Worm (Caenorhabditis elegans) whole organism, L2 larva: Measurements from ENCODE around the gene fbxa-179.

Source experiments
- C34F6.9 ChIP-seq: fragments of 150-350 bp; optimal IDR thresholded peaks from 2 replicates; lab custom pipeline; 2014; ENCODE audit warnings: missing biosample characterization, missing genetic modification characterization
- F13H6.1 ChIP-seq: sonication (generic microtip); optimal IDR thresholded peaks from 2 replicates; lab custom pipeline; 2016; ENCODE audit warnings: missing genetic modification characterization, missing compliant biosample characterization
- Y55F3AM.14 ChIP-seq: fragments of 200-800 bp; sonication (Bioruptor generic); optimal IDR thresholded peaks from 2 replicates; lab custom pipeline; 2018; ENCODE audit warnings: mild to moderate bottlenecking, missing genetic modification characterization, missing compliant biosample characterization
- ZK546.5 ChIP-seq: sonication (generic microtip); optimal IDR thresholded peaks from 2 replicates; lab custom pipeline; 2017; ENCODE audit warnings: missing biosample characterization, missing genetic modification characterization
- alr-1 ChIP-seq: fragments of 150-350 bp; optimal IDR thresholded peaks from 2 replicates; lab custom pipeline; 2014; ENCODE audit warnings: missing biosample characterization, missing genetic modification characterization
- aly-2 ChIP-seq: fragments of 150-350 bp; optimal IDR thresholded peaks from 2 replicates; lab custom pipeline; 2014; ENCODE audit warnings: missing biosample characterization, missing genetic modification characterization
- blmp-1 ChIP-seq: sonication (generic microtip); optimal IDR thresholded peaks from 2 replicates; lab custom pipeline; 2017; ENCODE audit warnings: missing genetic modification characterization, mild to moderate bottlenecking, missing compliant biosample characterization, antibody characterized with exemption, moderate library complexity; ENCODE audit not compliant: insufficient read depth
- ceh-16 ChIP-seq: fragments of 150-350 bp; optimal IDR thresholded peaks from 2 replicates; lab custom pipeline; 2014; ENCODE audit warnings: missing biosample characterization, missing genetic modification characterization
- crh-2 ChIP-seq: sonication (generic microtip); optimal IDR thresholded peaks from 2 replicates; lab custom pipeline; 2017; ENCODE audit warnings: missing biosample characterization, missing genetic modification characterization
- dmd-4 ChIP-seq: sonication (generic microtip); optimal IDR thresholded peaks from 2 replicates; lab custom pipeline; 2017; ENCODE audit warnings: missing biosample characterization, missing genetic modification characterization
- elt-1 ChIP-seq: fragments of 150-350 bp; optimal IDR thresholded peaks from 2 replicates; lab custom pipeline; 2014; ENCODE audit warnings: missing biosample characterization, missing genetic modification characterization
- elt-3 ChIP-seq: sonication (generic microtip); optimal IDR thresholded peaks from 2 replicates; lab custom pipeline; 2017; ENCODE audit warnings: missing biosample characterization, missing genetic modification characterization
- lin-11 ChIP-seq: fragments of 150-350 bp; sonication (generic microtip); optimal IDR thresholded peaks from 2 replicates; lab custom pipeline; 2014; ENCODE audit warnings: missing biosample characterization, missing genetic modification characterization, inconsistent platforms, mixed read lengths
- lin-39 ChIP-seq: fragments of 150-350 bp; optimal IDR thresholded peaks from 2 replicates; lab custom pipeline; 2014; ENCODE audit warnings: missing biosample characterization, missing genetic modification reagents, missing genetic modification characterization
- nhr-11 ChIP-seq: fragments of 150-350 bp; optimal IDR thresholded peaks from 2 replicates; lab custom pipeline; 2014; ENCODE audit warnings: missing biosample characterization, missing genetic modification characterization
- nhr-12 ChIP-seq: fragments of 150-350 bp; optimal IDR thresholded peaks from 2 replicates; lab custom pipeline; 2014; ENCODE audit warnings: missing biosample characterization, missing genetic modification characterization
- nhr-21 ChIP-seq: fragments of 150-350 bp; optimal IDR thresholded peaks from 2 replicates; lab custom pipeline; 2014; ENCODE audit warnings: missing biosample characterization, missing genetic modification characterization
- nhr-237 ChIP-seq: fragments of 150-350 bp; optimal IDR thresholded peaks from 2 replicates; lab custom pipeline; 2014; ENCODE audit warnings: missing biosample characterization, missing genetic modification characterization
- nhr-25 ChIP-seq: fragments of 150-350 bp; sonication (generic microtip); optimal IDR thresholded peaks from 3 replicates; lab custom pipeline; 2014; ENCODE audit warnings: missing biosample characterization, missing genetic modification characterization
- nhr-6 ChIP-seq: fragments of 150-350 bp; optimal IDR thresholded peaks from 2 replicates; lab custom pipeline; 2014; ENCODE audit warnings: missing biosample characterization, missing genetic modification characterization
- peb-1 ChIP-seq: fragments of 150-350 bp; optimal IDR thresholded peaks from 2 replicates; lab custom pipeline; 2014; ENCODE audit warnings: missing biosample characterization, missing genetic modification characterization
- skn-1 ChIP-seq: sonication (generic microtip); optimal IDR thresholded peaks from 2 replicates; lab custom pipeline; 2017; ENCODE audit warnings: missing biosample characterization, missing genetic modification characterization
- sma-3 ChIP-seq: sonication (generic microtip); optimal IDR thresholded peaks from 2 replicates; lab custom pipeline; 2016; ENCODE audit warnings: missing genetic modification reagents, missing genetic modification characterization, missing compliant biosample characterization
- sma-9 ChIP-seq, 2 experiments: fragments of 150-350 bp in 1 of 2; sonication (generic microtip) in 1 of 2; optimal IDR thresholded peaks; 2 replicates each; lab custom pipeline; 2014 to 2016; ENCODE audit warnings: missing genetic modification characterization in 2 of 2, mild to moderate bottlenecking in 1 of 2, missing biosample characterization in 1 of 2, missing compliant biosample characterization in 1 of 2, missing genetic modification reagents in 1 of 2, moderate library complexity in 1 of 2
- snpc-4 ChIP-seq: fragments of 150-350 bp; optimal IDR thresholded peaks from 2 replicates; lab custom pipeline; 2014; ENCODE audit warnings: missing biosample characterization, missing genetic modification characterization
- unc-39 ChIP-seq: fragments of 150-350 bp; optimal IDR thresholded peaks from 2 replicates; lab custom pipeline; 2014; ENCODE audit warnings: missing biosample characterization, missing genetic modification characterization
- unc-62 ChIP-seq: fragments of 150-350 bp; optimal IDR thresholded peaks from 2 replicates; lab custom pipeline; 2014; ENCODE audit warnings: missing biosample characterization, missing genetic modification reagents, missing genetic modification characterization
- ztf-11 ChIP-seq: sonication (generic microtip); optimal IDR thresholded peaks from 2 replicates; lab custom pipeline; 2017; ENCODE audit warnings: missing biosample characterization, missing genetic modification characterization
- ztf-4 ChIP-seq: fragments of 150-350 bp; optimal IDR thresholded peaks from 2 replicates; lab custom pipeline; 2014; ENCODE audit warnings: missing biosample characterization, missing genetic modification characterization

Gene fbxa-179

ce11 chrX:14412774-14413173, at the start of gene fbxa-179:
fbxa-179 (minus strand) TSS chrX:14412874.
- TF ChIP-seq nhr-25 (tag; lab: Kevin White, UChicago) (no peak), lin-11 (no peak), ztf-11 (tag; lab: Kevin White, UChicago) (no peak), ZK546.5 (tag; lab: Kevin White, UChicago) (no peak), F13H6.1 (no peak), nhr-11 (tag; lab: Kevin White, UChicago) (no peak), lin-39 (no peak), ceh-16 (tag; lab: Kevin White, UChicago) (no peak), skn-1 (tag; lab: Kevin White, UChicago) (no peak), ztf-4 (tag; lab: Kevin White, UChicago) (no peak), crh-2 (tag; lab: Kevin White, UChicago) (no peak), snpc-4 (tag; lab: Kevin White, UChicago) (no peak), alr-1 (no peak), blmp-1 (tag; lab: Kevin White, UChicago) (no peak), elt-1 (tag; lab: Kevin White, UChicago) (no peak), unc-62 (GFP tag; lab: Kevin White, UChicago) (no peak), elt-3 (tag; lab: Kevin White, UChicago) (no peak)

DNA sequence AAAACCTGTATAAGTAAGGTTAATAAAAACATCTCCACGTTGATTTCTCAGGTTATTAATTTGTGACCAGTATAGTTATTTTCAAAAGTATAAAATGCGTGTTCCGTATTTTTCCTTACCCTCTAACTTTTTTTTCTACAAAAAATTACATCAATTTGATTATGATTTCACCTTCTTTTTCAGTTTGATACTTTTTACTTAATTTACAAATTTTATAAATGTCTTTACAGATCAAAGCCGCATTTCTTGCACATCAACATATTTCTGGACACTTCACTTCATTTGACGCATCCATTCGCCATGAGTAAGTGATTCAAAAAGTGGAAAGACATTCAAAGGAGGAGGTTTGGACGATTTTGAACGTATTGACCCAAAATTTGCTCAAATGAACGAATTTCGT, 47.7 kb upstream of the fbxa-179 start, which contains the start of gene Y66C5A.2:
Y66C5A.2 (plus strand) TSS at position 301 of the 400 bp plus-strand sequence.
- no peak for TF ChIP-seq C34F6.9 (tag; lab: Kevin White, UChicago)

DNA sequence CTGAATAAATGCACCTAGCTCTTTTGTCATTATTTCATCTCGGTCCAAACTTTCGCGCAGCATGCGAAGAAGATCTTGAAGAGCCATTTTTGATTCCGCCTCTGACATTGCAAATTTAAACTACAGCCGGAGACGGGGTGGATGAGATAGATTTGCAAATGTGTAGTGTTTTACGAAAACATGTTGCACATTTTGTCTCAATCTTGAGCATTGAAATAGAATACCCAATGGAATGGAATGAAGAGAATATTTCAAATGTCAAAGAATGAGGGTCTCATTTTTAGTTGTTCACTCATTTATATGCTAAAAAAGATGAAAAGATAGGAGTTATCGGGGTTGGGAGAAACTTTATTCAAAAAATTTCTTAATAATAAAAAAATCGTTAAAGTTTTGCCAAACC, 42.7 kb upstream of the fbxa-179 start, which contains the start of gene Y66C5A.1:
Y66C5A.1 (minus strand) TSS at position 101 of the 400 bp plus-strand sequence.
- TF ChIP-seq nhr-237 (tag; lab: Kevin White, UChicago) (no peak), nhr-21 (no peak)

DNA sequence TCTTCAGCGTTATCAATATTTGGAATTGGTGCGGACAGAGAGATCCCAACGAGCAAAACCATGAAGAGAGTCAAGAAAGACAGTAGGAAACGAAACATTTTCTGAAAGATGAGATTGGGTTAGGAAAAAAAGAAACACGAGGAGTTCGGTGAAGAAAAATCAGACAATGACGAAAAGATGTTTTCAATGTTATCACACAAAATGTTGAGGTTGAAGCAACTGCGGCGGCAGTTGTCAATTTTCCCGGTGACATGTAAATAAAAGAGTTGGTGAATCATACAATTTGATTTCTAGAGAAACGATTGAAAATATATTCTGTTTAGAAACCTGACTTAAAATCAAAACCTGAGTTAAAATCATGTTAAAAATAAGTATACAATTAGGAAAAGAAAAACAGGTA, 41.1 kb upstream of the fbxa-179 start, which contains the start of gene F23D12.7:
F23D12.7 (minus strand) TSS at position 101 of the 400 bp plus-strand sequence.
- TF ChIP-seq ztf-11 (tag; lab: Kevin White, UChicago) = no peak
- no peak for TF ChIP-seq sma-9 (GFP tag; optimal IDR thresholded peaks at IDR 0.05; lab: Kevin White, UChicago)
- no peak for TF ChIP-seq sma-9 (tag; optimal IDR thresholded peaks at IDR 0.05; lab: Kevin White, UChicago)
- TF ChIP-seq elt-3 (tag; lab: Kevin White, UChicago) = no peak
- TF ChIP-seq snpc-4 (tag; lab: Kevin White, UChicago) = no peak
- no peak for TF ChIP-seq skn-1 (tag; lab: Kevin White, UChicago)
- TF ChIP-seq nhr-12 = no peak
- no peak for TF ChIP-seq nhr-6 (tag; lab: Kevin White, UChicago)
- no peak for TF ChIP-seq dmd-4 (tag; lab: Kevin White, UChicago)
- TF ChIP-seq nhr-237 (tag; lab: Kevin White, UChicago) = no peak
- no peak for TF ChIP-seq Y55F3AM.14 (GFP tag; lab: Kevin White, UChicago)

ce11 chrX:14447910-14448309, 35.2 kb upstream of the fbxa-179 start, which contains the start of gene jmjd-3.2:
jmjd-3.2 (plus strand) TSS chrX:14448210.
- TF ChIP-seq aly-2 = no peak
- TF ChIP-seq unc-62 (GFP tag; lab: Kevin White, UChicago) = no peak
- TF ChIP-seq peb-1 (tag; lab: Kevin White, UChicago) = no peak
- no peak for TF ChIP-seq ztf-11 (tag; lab: Kevin White, UChicago)
- no peak for TF ChIP-seq sma-9 (GFP tag; optimal IDR thresholded peaks at IDR 0.05; lab: Kevin White, UChicago)
- TF ChIP-seq sma-9 (tag; optimal IDR thresholded peaks at IDR 0.05; lab: Kevin White, UChicago) = no peak

DNA sequence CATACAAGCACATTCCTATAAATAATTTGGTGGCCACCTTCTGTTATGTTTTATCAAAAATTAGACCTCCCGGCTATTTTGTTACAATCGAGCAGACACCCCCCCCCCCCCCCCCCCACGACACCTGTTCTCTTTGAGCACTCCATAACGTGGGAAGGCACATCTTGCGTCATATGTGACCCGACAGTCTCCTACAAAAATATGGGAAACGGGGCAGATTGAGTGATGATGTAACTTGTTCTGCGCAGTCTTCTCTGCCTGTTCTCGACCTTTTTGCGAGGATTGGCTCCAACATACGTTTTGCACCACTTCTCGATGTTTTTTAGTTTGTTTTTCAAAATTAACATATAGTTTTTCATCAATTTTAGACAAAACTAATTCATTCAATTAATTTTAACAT, 34.8 kb upstream of the fbxa-179 start:
- no peak for TF ChIP-seq peb-1 (tag; lab: Kevin White, UChicago)
- TF ChIP-seq unc-39 = no peak
- TF ChIP-seq lin-11 = no peak
- no peak for TF ChIP-seq sma-3 (GFP tag; lab: Kevin White, UChicago)
- TF ChIP-seq ztf-11 (tag; lab: Kevin White, UChicago) = no peak

ce11 chrX:14444701-14445100, 32.0 kb upstream of the fbxa-179 start, which contains the start of gene F23D12.4:
F23D12.4 (plus strand) TSS chrX:14445001.
- no peak for TF ChIP-seq nhr-25 (tag; lab: Kevin White, UChicago)
